Worm (Caenorhabditis elegans): ENCODE data around the gene fbxa-13.

ce11 chrIII:1659763-1660162 is 45.9 kb downstream of the fbxa-13 start, which contains the start of gene Y22D7AL.15:
- TF ChIP-seq ama-1 (optimal IDR thresholded peaks at IDR 0.05) = no peak
- TF ChIP-seq ztf-11 (tag; optimal IDR thresholded peaks at IDR 0.05) = no peak
- no peak for TF ChIP-seq mdl-1 (tag; optimal IDR thresholded peaks at IDR 0.05)
- no peak for TF ChIP-seq elt-1 (tag; optimal IDR thresholded peaks at IDR 0.05)
- TF ChIP-seq lin-39 (tag; optimal IDR thresholded peaks at IDR 0.05) = no peak
- no peak for TF ChIP-seq daf-12 (tag; optimal IDR thresholded peaks at IDR 0.05)
- TF ChIP-seq nhr-25 (tag; optimal IDR thresholded peaks at IDR 0.05) = no peak
- no peak for TF ChIP-seq fkh-10 (GFP tag; optimal IDR thresholded peaks at IDR 0.05)
- TF ChIP-seq egl-27 (tag; optimal IDR thresholded peaks at IDR 0.05) = no peak
- TF ChIP-seq skn-1 (tag; optimal IDR thresholded peaks at IDR 0.05) = no peak
- no peak for TF ChIP-seq nfya-1 (tag; optimal IDR thresholded peaks at IDR 0.05; ENCODE audit: insufficient read depth)
- no peak for TF ChIP-seq aly-2 (tag; optimal IDR thresholded peaks at IDR 0.05)
- TF ChIP-seq nhr-77 (tag; optimal IDR thresholded peaks at IDR 0.05) = no peak
- no peak for TF ChIP-seq nhr-12 (tag; optimal IDR thresholded peaks at IDR 0.05)

All from whole organism, L3 larva.